Worm (Caenorhabditis elegans) whole organism, L4 larva: ENCODE results near the gene srt-53.
A peak's percentile ranks its signal among the peaks of the same experiment; 100 is the strongest.

ENCODE experiments used
- D1046.2 ChIP-seq: fragments of 200-800 bp; sonication (Bioruptor generic); IDR thresholded peaks from 2 replicates; pipeline ENCODE4 v1.3.6; 2022; ENCODE audit warnings: missing genetic modification characterization, missing compliant biosample characterization
- F49E8.2 ChIP-seq: sonication (generic microtip); optimal IDR thresholded peaks from 2 replicates; lab custom pipeline; 2016; ENCODE audit warnings: missing compliant biosample characterization, mild to moderate bottlenecking, missing genetic modification characterization, borderline replicate concordance
- ama-1 ChIP-seq: fragments of 150-350 bp; optimal IDR thresholded peaks from 2 replicates; lab custom pipeline; 2014; ENCODE audit warnings: inconsistent platforms, mixed read lengths
- arid-1 ChIP-seq: fragments of 200-800 bp; sonication (Bioruptor generic); conservative IDR thresholded peaks from 2 replicates; pipeline ENCODE4 v1.3.6; 2022; ENCODE audit warnings: missing genetic modification reagents, missing genetic modification characterization, missing compliant biosample characterization
- attf-4 ChIP-seq: sonication (generic microtip); optimal IDR thresholded peaks from 3 replicates; lab custom pipeline; 2017; ENCODE audit warnings: missing biosample characterization, missing genetic modification characterization
- daf-12 ChIP-seq: fragments of 150-350 bp; optimal IDR thresholded peaks from 2 replicates; lab custom pipeline; 2014; ENCODE audit warnings: missing biosample characterization, missing genetic modification reagents, missing genetic modification characterization
- daf-16 ChIP-seq, 3 experiments: sonication (generic microtip); optimal IDR thresholded peaks; 2 replicates each; lab custom pipeline; 2016 to 2017; ENCODE audit warnings: missing genetic modification characterization in 3 of 3, missing genetic modification reagents in 3 of 3, mild to moderate bottlenecking in 2 of 3, missing compliant biosample characterization in 2 of 3, missing biosample characterization in 1 of 3, moderate library complexity in 1 of 3
- daf-8 ChIP-seq: fragments of 200-800 bp; sonication (Bioruptor generic); IDR thresholded peaks from 2 replicates; pipeline ENCODE4 v1.3.6; 2022; ENCODE audit warnings: missing genetic modification characterization, missing compliant biosample characterization
- dpl-1 ChIP-seq: fragments of 150-350 bp; optimal IDR thresholded peaks from 2 replicates; lab custom pipeline; 2014; ENCODE audit warnings: missing biosample characterization, missing genetic modification reagents, missing genetic modification characterization
- dve-1 ChIP-seq: sonication (generic microtip); optimal IDR thresholded peaks from 2 replicates; lab custom pipeline; 2017; ENCODE audit warnings: antibody characterized with exemption, mild to moderate bottlenecking, missing genetic modification characterization, missing compliant biosample characterization; ENCODE audit not compliant: insufficient read depth
- egl-43 ChIP-seq: fragments of 200-800 bp; sonication (Bioruptor generic); IDR thresholded peaks from 2 replicates; pipeline ENCODE4 v1.3.6; 2022; ENCODE audit warnings: missing genetic modification reagents, missing genetic modification characterization, missing compliant biosample characterization
- hlh-11 ChIP-seq: fragments of 200-800 bp; sonication (Bioruptor generic); optimal IDR thresholded peaks from 2 replicates; lab custom pipeline; 2018; ENCODE audit warnings: mild to moderate bottlenecking, missing genetic modification characterization, missing compliant biosample characterization
- hlh-30 ChIP-seq: sonication (generic microtip); optimal IDR thresholded peaks from 2 replicates; lab custom pipeline; 2017; ENCODE audit warnings: antibody characterized with exemption, mild to moderate bottlenecking, missing genetic modification characterization, missing compliant biosample characterization; ENCODE audit not compliant: insufficient read depth
- jun-1 ChIP-seq: fragments of 150-350 bp; optimal IDR thresholded peaks from 2 replicates; lab custom pipeline; 2014; ENCODE audit warnings: missing biosample characterization, missing genetic modification reagents, missing genetic modification characterization
- lin-38 ChIP-seq: fragments of 200-800 bp; sonication (Bioruptor generic); IDR thresholded peaks from 2 replicates; pipeline ENCODE4 v1.3.6; 2022; ENCODE audit warnings: missing genetic modification reagents, missing genetic modification characterization, missing compliant biosample characterization
- lir-3 ChIP-seq: sonication (generic microtip); optimal IDR thresholded peaks from 2 replicates; lab custom pipeline; 2016; ENCODE audit warnings: mild to moderate bottlenecking, missing genetic modification characterization, missing compliant biosample characterization
- lsy-2 ChIP-seq, 2 experiments: fragments of 150-350 bp in 1 of 2; sonication (generic microtip) in 1 of 2; optimal IDR thresholded peaks; 2 replicates each; lab custom pipeline; 2014 to 2017; ENCODE audit warnings: missing biosample characterization in 2 of 2, missing genetic modification characterization in 2 of 2
- mep-1 ChIP-seq: fragments of 150-350 bp; sonication (generic microtip); optimal IDR thresholded peaks from 3 replicates; lab custom pipeline; 2014; ENCODE audit warnings: missing biosample characterization, missing genetic modification characterization
- mes-2 ChIP-seq: sonication (generic microtip); optimal IDR thresholded peaks from 2 replicates; lab custom pipeline; 2016; ENCODE audit warnings: missing genotype, mild to moderate bottlenecking, missing genetic modification characterization, missing compliant biosample characterization; ENCODE audit not compliant: poor library complexity, severe bottlenecking
- mxl-3 ChIP-seq: fragments of 200-800 bp; sonication (Bioruptor generic); optimal IDR thresholded peaks from 2 replicates; lab custom pipeline; 2018; ENCODE audit warnings: mild to moderate bottlenecking, missing genetic modification characterization, missing compliant biosample characterization
- nhr-102 ChIP-seq: sonication (generic microtip); optimal IDR thresholded peaks from 2 replicates; lab custom pipeline; 2016; ENCODE audit warnings: mild to moderate bottlenecking, missing genetic modification characterization, moderate library complexity, missing compliant biosample characterization
- nhr-11 ChIP-seq: fragments of 150-350 bp; optimal IDR thresholded peaks from 2 replicates; lab custom pipeline; 2014; ENCODE audit warnings: missing biosample characterization, missing genetic modification characterization
- nhr-111 ChIP-seq: fragments of 200-800 bp; sonication (Bioruptor generic); optimal IDR thresholded peaks from 2 replicates; lab custom pipeline; 2018; ENCODE audit warnings: mild to moderate bottlenecking, missing genetic modification characterization, missing compliant biosample characterization
- nhr-28 ChIP-seq: fragments of 150-350 bp; optimal IDR thresholded peaks from 2 replicates; lab custom pipeline; 2014; ENCODE audit warnings: missing biosample characterization, missing genetic modification characterization
- nhr-42 ChIP-seq: fragments of 200-800 bp; sonication (Bioruptor generic); IDR thresholded peaks from 2 replicates; pipeline ENCODE4 v1.3.6; 2022; ENCODE audit warnings: missing genetic modification characterization, missing compliant biosample characterization
- nhr-48 ChIP-seq: sonication (generic microtip); optimal IDR thresholded peaks from 2 replicates; lab custom pipeline; 2016; ENCODE audit warnings: mild to moderate bottlenecking, missing genetic modification characterization, missing compliant biosample characterization
- nhr-77 ChIP-seq: fragments of 150-350 bp; optimal IDR thresholded peaks from 2 replicates; lab custom pipeline; 2014; ENCODE audit warnings: missing biosample characterization, missing genetic modification characterization
- pha-4 ChIP-seq, 2 experiments: fragments of 150-350 bp in 1 of 2; fragments of 200-800 bp in 1 of 2; sonication (Bioruptor generic) in 1 of 2; IDR thresholded peaks in 1 of 2; optimal IDR thresholded peaks in 1 of 2; 2 replicates each; pipeline versions ENCODE4 v1.3.6 to Lab custom; 2014 to 2022; ENCODE audit warnings: missing genetic modification characterization in 2 of 2, missing genetic modification reagents in 2 of 2, missing biosample characterization in 1 of 2, missing compliant biosample characterization in 1 of 2
- php-3 ChIP-seq: fragments of 200-800 bp; sonication (Bioruptor generic); IDR thresholded peaks from 2 replicates; pipeline ENCODE4 v1.3.6; 2022; ENCODE audit warnings: missing genetic modification reagents, missing genetic modification characterization, missing compliant biosample characterization
- rbr-2 ChIP-seq: sonication (generic microtip); optimal IDR thresholded peaks from 2 replicates; lab custom pipeline; 2016; ENCODE audit warnings: missing genotype, missing genetic modification characterization, missing compliant biosample characterization
- unc-62 ChIP-seq, 3 experiments: fragments of 150-350 bp in 1 of 3; sonication (generic microtip); optimal IDR thresholded peaks in 2 of 3; peaks in 1 of 3; 1 replicate in 1 of 3; 2 replicates in 2 of 3; lab custom pipeline; 2014 to 2017; ENCODE audit warnings: missing biosample characterization in 3 of 3, missing genetic modification characterization in 3 of 3, missing genetic modification reagents in 3 of 3, missing genotype in 1 of 3
- ztf-11 ChIP-seq: fragments of 150-350 bp; optimal IDR thresholded peaks from 2 replicates; lab custom pipeline; 2014; ENCODE audit warnings: missing biosample characterization, missing genetic modification characterization

srt-53 gene

ce11 chrV:7940299-7940698 is at the start of gene srt-53:
Gene srt-53 (minus strand): TSS chrV:7940399.
- TF ChIP-seq unc-62 (GFP tag; optimal IDR thresholded peaks at IDR 0.05 in 1 of 2; lab: Kevin White, UChicago) (peak in 1 of 2 experiments; percentile 87), unc-62 (tag; optimal IDR thresholded peaks at IDR 0.05; lab: Kevin White, UChicago) (no peak), php-3 (GFP tag; lab: Robert Waterston, UW) (no peak)
- TF ChIP-seq, all 104 proteins: peak for 1

ce11 chrV:7985860-7986259 is 45.7 kb upstream of the srt-53 start, which contains the start of gene Y97E10AL.1:
Gene Y97E10AL.1 (plus strand): TSS chrV:7986160.
- TF ChIP-seq F49E8.2 = no peak
- no peak for TF ChIP-seq nhr-102 (tag; lab: Kevin White, UChicago)
- no peak for TF ChIP-seq ztf-11 (tag; lab: Kevin White, UChicago)
- TF ChIP-seq attf-4 = no peak
- no peak for TF ChIP-seq D1046.2
- no peak for TF ChIP-seq ama-1 (lab: Kevin White, UChicago)

DNA sequence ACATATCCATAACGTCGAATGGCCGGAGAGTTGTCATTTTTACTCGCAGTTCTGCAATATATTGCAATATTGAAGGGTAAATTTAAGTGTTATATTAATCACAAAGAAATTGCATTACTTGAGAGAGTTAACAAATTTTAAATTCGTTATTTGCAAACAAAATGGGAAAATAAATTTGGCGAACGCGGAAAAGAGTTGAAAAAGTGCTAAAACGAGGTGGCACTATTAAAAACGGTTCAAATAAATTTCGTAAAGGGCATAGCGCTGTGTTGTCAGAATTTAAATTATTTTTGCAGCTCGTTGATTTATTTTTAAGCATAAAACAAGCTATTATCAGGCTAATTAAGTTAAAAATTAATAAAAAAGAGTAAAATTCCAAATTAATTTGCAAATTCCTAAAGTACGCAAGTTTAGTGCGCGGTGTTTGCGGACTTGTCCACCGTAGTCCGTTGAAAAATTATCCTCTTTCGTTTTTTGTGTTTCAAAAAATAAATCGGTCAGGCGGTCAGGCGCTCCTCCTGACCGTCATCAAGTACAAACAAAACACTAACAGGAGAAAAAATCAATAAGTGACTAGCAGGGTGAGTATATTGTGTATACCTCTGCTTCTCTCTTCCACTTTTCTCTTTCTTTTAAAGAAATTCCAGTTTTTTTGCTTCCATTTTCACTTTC is 43.3 kb upstream of the srt-53 start, which contains the start of the genes natb-1 and abhd-12:
Gene natb-1, minus strand, starts transcription at position 51 of the 672 bp plus-strand sequence.
Gene abhd-12, plus strand, starts transcription at position 499 of the 672 bp plus-strand sequence.
- peak; percentile 45 for TF ChIP-seq hlh-11 (tag; lab: Kevin White, UChicago)
- no peak for TF ChIP-seq arid-1 (GFP tag; lab: Robert Waterston, UW)
- no peak for TF ChIP-seq php-3 (GFP tag; lab: Robert Waterston, UW)
- no peak for TF ChIP-seq nhr-48 (tag; lab: Kevin White, UChicago)
- TF ChIP-seq nhr-28 = peak; percentile 40
- TF ChIP-seq mep-1 = peak; percentile 41
- TF ChIP-seq daf-16 (GFP tag; optimal IDR thresholded peaks at IDR 0.05; lab: Kevin White, UChicago) = no peak
- TF ChIP-seq daf-16 (tag; optimal IDR thresholded peaks at IDR 0.05; lab: Kevin White, UChicago) = peak; percentile 56
- peak; percentile 46 for TF ChIP-seq mes-2 (tag; lab: Kevin White, UChicago)
- TF ChIP-seq dve-1 (tag; lab: Kevin White, UChicago) = peak; percentile 57
- peak; percentile 11 for TF ChIP-seq mxl-3 (GFP tag; lab: Kevin White, UChicago)
- TF ChIP-seq nhr-77 (tag; lab: Kevin White, UChicago) = peak; percentile 50
- TF ChIP-seq hlh-30 (tag; lab: Kevin White, UChicago) = peak; percentile 95
- peak; percentile 21 for TF ChIP-seq dpl-1 (GFP tag; lab: Kevin White, UChicago)
- no peak for TF ChIP-seq egl-43 (GFP tag; lab: Robert Waterston, UW)
- peak; percentile 39 to 96 for TF ChIP-seq lsy-2 (tag; optimal IDR thresholded peaks at IDR 0.05; lab: Kevin White, UChicago)
- no peak for TF ChIP-seq pha-4 (GFP tag; IDR thresholded peaks at IDR 0.05; lab: Robert Waterston, UW)
- TF ChIP-seq pha-4 (tag; optimal IDR thresholded peaks at IDR 0.05; lab: Kevin White, UChicago) = peak; percentile 92

DNA sequence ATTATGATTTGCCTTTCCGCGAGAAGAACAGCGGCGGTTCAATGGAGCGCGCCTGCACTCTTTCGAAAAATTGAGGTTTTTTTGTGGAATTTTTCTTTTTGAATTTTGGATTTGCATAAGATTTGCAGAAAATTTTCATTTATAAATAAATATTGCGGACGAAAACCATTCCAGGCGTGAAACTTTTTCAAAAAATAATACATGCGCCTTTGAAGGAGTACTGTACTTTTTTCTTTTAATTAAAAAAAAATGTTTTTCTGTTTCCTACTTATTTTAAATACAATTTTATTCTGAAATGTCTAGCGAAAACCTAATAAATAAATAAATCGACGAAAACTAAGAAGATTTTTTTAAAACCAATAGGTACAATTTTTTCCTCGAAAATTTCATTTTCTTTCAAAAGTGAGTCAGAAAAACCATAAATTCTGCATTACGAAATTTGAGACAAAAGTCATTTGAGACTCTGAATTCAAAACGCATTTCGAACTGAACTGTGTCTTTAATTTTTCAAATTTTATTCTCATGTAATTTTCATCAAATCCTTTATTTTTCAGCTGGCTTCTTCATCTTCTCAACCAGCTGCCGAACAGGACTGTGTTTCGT is 40.9 kb upstream of the srt-53 start, which contains the start of gene F26D11.1:
Gene F26D11.1, plus strand, starts transcription at position 553 of the 603 bp plus-strand sequence.
- TF ChIP-seq nhr-42 (GFP tag; lab: Robert Waterston, UW) (no peak), lir-3 (tag; lab: Kevin White, UChicago) (no peak), lin-38 (GFP tag; lab: Robert Waterston, UW) (no peak), daf-8 (GFP tag; lab: Robert Waterston, UW) (no peak), hlh-11 (tag; lab: Kevin White, UChicago) (no peak), rbr-2 (no peak), daf-12 (tag; lab: Kevin White, UChicago) (no peak), nhr-11 (no peak), nhr-111 (GFP tag; lab: Kevin White, UChicago) (no peak), jun-1 (tag; lab: Kevin White, UChicago) (no peak)
- TF ChIP-seq, all 104 proteins: peak for 0
